Fruit fly (Drosophila melanogaster) whole organism, pupa: ENCODE data around the gene PH4alphaNE1.
A peak's percentile ranks its signal among the peaks of the same experiment; 100 is the strongest.

Experiments
- CG10348 ChIP-seq: fragments of 200-800 bp; sonication (Bioruptor generic); IDR thresholded peaks from 2 replicates; pipeline ENCODE4 v1.3.6; 2022; ENCODE audit warnings: missing biosample characterization, missing genetic modification characterization
- CG32121 ChIP-seq: fragments of 200-800 bp; sonication (Bioruptor generic); IDR thresholded peaks from 2 replicates; pipeline ENCODE4 v1.3.6; 2022; ENCODE audit warnings: missing biosample characterization, missing genetic modification characterization
- CG9948 ChIP-seq: fragments of 200-800 bp; sonication (Bioruptor generic); optimal IDR thresholded peaks from 2 replicates; lab custom pipeline; 2018; ENCODE audit warnings: missing biosample characterization, mild to moderate bottlenecking, missing genetic modification characterization, moderate library complexity
- Pif1A ChIP-seq: fragments of 200-800 bp; sonication (Bioruptor generic); optimal IDR thresholded peaks from 3 replicates; lab custom pipeline; 2016; ENCODE audit warnings: missing biosample characterization, missing genetic modification characterization
- fd96Ca ChIP-seq: fragments of 200-800 bp; sonication (Bioruptor generic); IDR thresholded peaks from 3 replicates; pipeline ENCODE4 v1.3.6; 2022; ENCODE audit warnings: missing biosample characterization, missing genetic modification characterization
- gl ChIP-seq: fragments of 200-800 bp; sonication (Bioruptor generic); optimal IDR thresholded peaks from 2 replicates; lab custom pipeline; 2018; ENCODE audit warnings: missing biosample characterization, mild to moderate bottlenecking, missing genetic modification characterization

DNA sequence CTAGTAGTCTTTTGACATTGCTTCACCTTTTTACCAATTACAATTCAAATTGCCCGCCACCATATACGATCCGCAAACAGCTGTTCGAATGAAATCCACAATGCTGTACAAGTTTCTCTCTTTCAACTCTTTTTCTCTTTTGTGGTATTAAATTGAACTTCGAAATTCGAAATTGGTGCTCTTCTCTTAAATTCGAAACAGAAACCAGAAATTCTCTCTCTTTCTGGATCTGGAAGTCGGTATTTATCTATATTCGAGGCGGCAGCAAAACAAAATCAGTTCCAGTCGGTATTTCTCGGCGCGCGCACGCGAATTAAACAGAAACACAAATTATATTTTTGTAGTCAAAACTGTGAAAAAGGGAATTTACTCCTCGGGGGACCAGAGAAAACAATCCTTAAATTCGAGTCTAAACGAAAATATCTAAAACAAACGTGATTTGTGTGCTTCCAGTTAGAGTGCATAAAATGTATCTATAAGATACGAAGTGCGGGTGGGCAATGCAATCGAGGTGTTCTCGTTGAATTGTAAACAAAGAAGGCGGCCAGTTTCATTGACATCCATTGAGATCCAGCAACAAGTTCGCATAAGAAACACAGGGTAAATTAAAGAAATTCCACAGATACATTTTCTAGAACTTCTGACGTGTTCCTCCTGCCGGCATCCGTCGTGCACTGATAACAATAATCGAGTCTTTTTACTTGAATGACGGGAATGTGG, 34.2 kb downstream of the PH4alphaNE1 start, which contains the start of gene PH4alphaEFB:
- TF ChIP-seq gl, result peak; percentile 1
- no peak for TF ChIP-seq fd96Ca (GFP tag; lab: Robert Waterston, UW)
- TF ChIP-seq Pif1A (GFP tag; lab: Kevin White, UChicago), result no peak
- no peak for TF ChIP-seq CG32121 (GFP tag; lab: Robert Waterston, UW)
- TF ChIP-seq CG10348 (GFP tag; lab: Robert Waterston, UW), result no peak
- TF ChIP-seq CG9948, result no peak
